Worm (Caenorhabditis elegans): ENCODE measurements around the gene srh-246.

srh-246 gene

ce11 chrV:617917-618316 lies 39.7 kb downstream of the srh-246 start:
- TF ChIP-seq med-1 (GFP tag; optimal IDR thresholded peaks at IDR 0.05; ENCODE audit: insufficient read depth) (no peak), ztf-29 (GFP tag; IDR thresholded peaks at IDR 0.05) (no peak), ztf-23 (GFP tag; IDR thresholded peaks at IDR 0.05) (no peak), klf-2 (GFP tag; conservative IDR thresholded peaks at IDR 0.05) (no peak), cog-1 (tag; optimal IDR thresholded peaks at IDR 0.05) (no peak), flt-1 (GFP tag; IDR thresholded peaks at IDR 0.05) (no peak), ref-1 (GFP tag; conservative IDR thresholded peaks at IDR 0.05) (no peak), tab-1 (GFP tag; IDR thresholded peaks at IDR 0.05) (no peak), T22C8.4 (GFP tag; IDR thresholded peaks at IDR 0.05) (no peak)

ce11 chrV:615275-615674 lies 42.3 kb downstream of the srh-246 start, which contains the start of gene F48G7.13:
Gene F48G7.13 (plus strand): TSS chrV:615575.
- TF ChIP-seq ref-1 (GFP tag; conservative IDR thresholded peaks at IDR 0.05) = no peak
- TF ChIP-seq ztf-29 (GFP tag; IDR thresholded peaks at IDR 0.05) = no peak
- no peak for TF ChIP-seq ztf-23 (GFP tag; IDR thresholded peaks at IDR 0.05)
- no peak for TF ChIP-seq med-1 (GFP tag; optimal IDR thresholded peaks at IDR 0.05; ENCODE audit: insufficient read depth)
- TF ChIP-seq cog-1 (tag; optimal IDR thresholded peaks at IDR 0.05) = no peak
- TF ChIP-seq flt-1 (GFP tag; IDR thresholded peaks at IDR 0.05) = no peak
- no peak for TF ChIP-seq tab-1 (GFP tag; IDR thresholded peaks at IDR 0.05)
- no peak for TF ChIP-seq T22C8.4 (GFP tag; IDR thresholded peaks at IDR 0.05)
- TF ChIP-seq klf-2 (GFP tag; conservative IDR thresholded peaks at IDR 0.05) = no peak

ce11 chrV:610217-610616 lies 47.4 kb downstream of the srh-246 start, which contains the start of gene nhr-90:
Gene nhr-90 (plus strand): TSS chrV:610512.
- no peak for TF ChIP-seq flt-1 (GFP tag; IDR thresholded peaks at IDR 0.05)

- no peak for TF ChIP-seq ztf-29 (GFP tag; IDR thresholded peaks at IDR 0.05)
- no peak for TF ChIP-seq tab-1 (GFP tag; IDR thresholded peaks at IDR 0.05)
- TF ChIP-seq cog-1 (tag; optimal IDR thresholded peaks at IDR 0.05) = no peak
- no peak for TF ChIP-seq ref-1 (GFP tag; conservative IDR thresholded peaks at IDR 0.05)
- no peak for TF ChIP-seq ztf-23 (GFP tag; IDR thresholded peaks at IDR 0.05)
- no peak for TF ChIP-seq T22C8.4 (GFP tag; IDR thresholded peaks at IDR 0.05)
- TF ChIP-seq flt-1 (GFP tag; IDR thresholded peaks at IDR 0.05) = no peak
- no peak for TF ChIP-seq klf-2 (GFP tag; conservative IDR thresholded peaks at IDR 0.05)
- no peak for TF ChIP-seq med-1 (GFP tag; optimal IDR thresholded peaks at IDR 0.05; ENCODE audit: insufficient read depth)
These were observed 47.9 kb downstream of the srh-246 start, which contains the start of gene srlf-36 for ce11 chrV:609671-610070. Gene srlf-36 (minus strand): TSS chrV:609771.

- no peak for TF ChIP-seq ztf-23 (GFP tag; IDR thresholded peaks at IDR 0.05)
- no peak for TF ChIP-seq ref-1 (GFP tag; conservative IDR thresholded peaks at IDR 0.05)
- TF ChIP-seq med-1 (GFP tag; optimal IDR thresholded peaks at IDR 0.05; ENCODE audit: insufficient read depth) = no peak
These were observed 48.7 kb downstream of the srh-246 start, which contains the start of gene srw-109 for ce11 chrV:608844-609243. Gene srw-109 (minus strand): TSS chrV:608944.
